Worm (Caenorhabditis elegans): ENCODE data around the gene che-6.

ce11 chrIV:2122488-2122887 lies 11.3 kb upstream of the che-6 start, which contains the start of gene glb-7:
- no peak for TF ChIP-seq elt-4 (tag; optimal IDR thresholded peaks at IDR 0.05)
- TF ChIP-seq pqm-1 (tag; optimal IDR thresholded peaks at IDR 0.05): no peak
- no peak for TF ChIP-seq nhr-11 (tag; optimal IDR thresholded peaks at IDR 0.05)
- TF ChIP-seq ceh-22 (tag; optimal IDR thresholded peaks at IDR 0.05): no peak
- TF ChIP-seq unc-86 (tag; optimal IDR thresholded peaks at IDR 0.05): no peak
- TF ChIP-seq pha-4 (tag; optimal IDR thresholded peaks at IDR 0.05): no peak
- TF ChIP-seq tbx-2 (tag; optimal IDR thresholded peaks at IDR 0.05): no peak
- TF ChIP-seq Y22D7AL.16 (tag; optimal IDR thresholded peaks at IDR 0.05): no peak
- no peak for TF ChIP-seq unc-55 (GFP tag; optimal IDR thresholded peaks at IDR 0.05)
- no peak for TF ChIP-seq fkh-10 (GFP tag; optimal IDR thresholded peaks at IDR 0.05)
- TF ChIP-seq che-1 (tag; optimal IDR thresholded peaks at IDR 0.05): no peak
- no peak for TF ChIP-seq pag-3 (tag; optimal IDR thresholded peaks at IDR 0.05; ENCODE audit: borderline replicate concordance)
- no peak for TF ChIP-seq ama-1 (optimal IDR thresholded peaks at IDR 0.05)
